Fruit fly (Drosophila melanogaster) whole organism, embryonic: ENCODE data around the gene Kua.

Experiments used
- Adf1 ChIP-seq: fragments of 200-800 bp; sonication (Bioruptor generic); IDR thresholded peaks from 2 replicates; pipeline ENCODE4 v1.3.6; 2022; ENCODE audit warnings: missing biosample characterization, missing genetic modification characterization
- Atf-2 ChIP-seq: fragments of 200-800 bp; sonication (Bioruptor generic); optimal IDR thresholded peaks from 2 replicates; lab custom pipeline; 2016; ENCODE audit warnings: missing biosample characterization, missing genetic modification characterization
- Atf6 ChIP-seq: fragments of 200-800 bp; sonication (Bioruptor generic); IDR thresholded peaks from 2 replicates; pipeline ENCODE4 v1.3.6; 2022; ENCODE audit warnings: missing biosample characterization, missing genetic modification characterization
- BtbVII ChIP-seq: fragments of 200-800 bp; sonication (Bioruptor generic); optimal IDR thresholded peaks from 3 replicates; lab custom pipeline; 2017; ENCODE audit warnings: missing biosample characterization, mild to moderate bottlenecking, missing genetic modification characterization
- Bteb2 ChIP-seq: fragments of 200-800 bp; sonication (Bioruptor generic); optimal IDR thresholded peaks from 2 replicates; lab custom pipeline; 2016; ENCODE audit warnings: missing biosample characterization, missing genetic modification characterization
- CG11695 ChIP-seq: fragments of 200-800 bp; sonication (Bioruptor generic); IDR thresholded peaks from 3 replicates; pipeline ENCODE4 v1.3.6; 2022; ENCODE audit warnings: missing biosample characterization, missing genetic modification characterization
- CG1233 ChIP-seq: fragments of 200-800 bp; sonication (Bioruptor generic); optimal IDR thresholded peaks from 4 replicates; lab custom pipeline; 2018; ENCODE audit warnings: missing biosample characterization, mild to moderate bottlenecking, missing genetic modification characterization
- CG14441 ChIP-seq: fragments of 200-800 bp; sonication (Bioruptor generic); IDR thresholded peaks from 2 replicates; pipeline ENCODE4 v1.3.6; 2022; ENCODE audit warnings: missing biosample characterization, missing genetic modification characterization
- CG15073 ChIP-seq: fragments of 200-800 bp; sonication (Bioruptor generic); optimal IDR thresholded peaks from 2 replicates; lab custom pipeline; 2016; ENCODE audit warnings: missing biosample characterization, missing genetic modification characterization
- CG18599 ChIP-seq: fragments of 200-800 bp; sonication (Bioruptor generic); optimal IDR thresholded peaks from 3 replicates; lab custom pipeline; 2017; ENCODE audit warnings: missing biosample characterization, missing genetic modification characterization, mild to moderate bottlenecking, moderate library complexity, missing genetic modification reagents
- CG2120 ChIP-seq: fragments of 200-800 bp; sonication (Bioruptor generic); optimal IDR thresholded peaks from 3 replicates; lab custom pipeline; 2016; ENCODE audit warnings: missing biosample characterization, missing genetic modification characterization
- CG32772 ChIP-seq: fragments of 200-800 bp; sonication (Bioruptor generic); IDR thresholded peaks from 2 replicates; pipeline ENCODE4 v1.3.6; 2022; ENCODE audit warnings: missing biosample characterization, missing genetic modification characterization
- CG3726 ChIP-seq: fragments of 200-800 bp; sonication (Bioruptor generic); IDR thresholded peaks from 3 replicates; pipeline ENCODE4, ENCODE4 v1.3.6; 2022; ENCODE audit warnings: missing biosample characterization, missing genetic modification characterization
- CG4617 ChIP-seq: fragments of 200-800 bp; sonication (Bioruptor generic); optimal IDR thresholded peaks from 3 replicates; lab custom pipeline; 2016; ENCODE audit warnings: missing biosample characterization, missing genetic modification characterization, borderline replicate concordance
- CG4707 ChIP-seq: fragments of 200-800 bp; sonication (Bioruptor generic); optimal IDR thresholded peaks from 2 replicates; lab custom pipeline; 2018; ENCODE audit warnings: missing biosample characterization, mild to moderate bottlenecking, missing genetic modification characterization, moderate library complexity
- CG8290 ChIP-seq, 3 experiments: fragments of 200-800 bp; sonication (Bioruptor generic); optimal IDR thresholded peaks; 2 replicates each; lab custom pipeline; 2016 to 2019; ENCODE audit warnings: missing biosample characterization in 3 of 3, missing genetic modification characterization in 3 of 3, mild to moderate bottlenecking in 2 of 3, moderate library complexity in 1 of 3
- CG8388 ChIP-seq: fragments of 200-800 bp; sonication (Bioruptor generic); optimal IDR thresholded peaks from 2 replicates; lab custom pipeline; 2019; ENCODE audit warnings: missing biosample characterization, mild to moderate bottlenecking, missing genetic modification characterization, moderate library complexity
- CG9932 ChIP-seq: fragments of 200-800 bp; sonication (Bioruptor generic); IDR thresholded peaks from 2 replicates; pipeline ENCODE4 v1.3.6; 2022; ENCODE audit warnings: missing biosample characterization, missing genetic modification characterization
- CHES-1-like ChIP-seq: fragments of 200-800 bp; sonication (Bioruptor generic); optimal IDR thresholded peaks from 2 replicates; lab custom pipeline; 2016; ENCODE audit warnings: missing biosample characterization, missing genetic modification characterization
- Chrac-16 ChIP-seq: fragments of 200-800 bp; sonication (Bioruptor generic); optimal IDR thresholded peaks from 3 replicates; lab custom pipeline; 2016; ENCODE audit warnings: missing biosample characterization, missing genetic modification characterization
- CkIIα-i1 ChIP-seq: fragments of 200-800 bp; sonication (Bioruptor generic); IDR thresholded peaks from 2 replicates; pipeline ENCODE4 v1.3.6; 2022; ENCODE audit warnings: missing biosample characterization, missing genetic modification characterization
- CoRest ChIP-seq: fragments of 200-800 bp; sonication (Bioruptor generic); optimal IDR thresholded peaks from 3 replicates; lab custom pipeline; 2018; ENCODE audit warnings: missing biosample characterization, mild to moderate bottlenecking, missing genetic modification characterization, moderate library complexity
- Dip3 ChIP-seq: fragments of 200-800 bp; sonication (Bioruptor generic); optimal IDR thresholded peaks from 3 replicates; lab custom pipeline; 2016; ENCODE audit warnings: missing biosample characterization, missing genetic modification characterization
- HLH3B ChIP-seq: fragments of 200-800 bp; sonication (Bioruptor generic); IDR thresholded peaks from 2 replicates; pipeline ENCODE4 v1.3.6; 2022; ENCODE audit warnings: missing biosample characterization, missing genetic modification characterization
- Hr78 ChIP-seq, 2 experiments: fragments of 200-800 bp in 1 of 2; fragments of >200 bp in 1 of 2; sonication (Bioruptor generic) in 1 of 2; optimal IDR thresholded peaks; 2 replicates each; lab custom pipeline; 2017 to 2019; ENCODE audit warnings: missing biosample characterization in 2 of 2, missing genetic modification characterization in 2 of 2, mild to moderate bottlenecking in 1 of 2, moderate library complexity in 1 of 2
- Max ChIP-seq: fragments of 200-800 bp; sonication (Bioruptor generic); optimal IDR thresholded peaks from 2 replicates; lab custom pipeline; 2016; ENCODE audit warnings: missing biosample characterization, mild to moderate bottlenecking, missing genetic modification characterization
- Rfx ChIP-seq: fragments of 200-800 bp; sonication (Bioruptor generic); IDR thresholded peaks from 2 replicates; pipeline ENCODE4 v1.3.6; 2022; ENCODE audit warnings: missing biosample characterization, missing genetic modification characterization
- Xbp1 ChIP-seq: fragments of 200-800 bp; sonication (Bioruptor generic); optimal IDR thresholded peaks from 3 replicates; lab custom pipeline; 2016; ENCODE audit warnings: missing biosample characterization, mild to moderate bottlenecking, missing genetic modification characterization
- bab2 ChIP-seq: fragments of 200-800 bp; sonication (Bioruptor generic); optimal IDR thresholded peaks from 2 replicates; lab custom pipeline; 2016; ENCODE audit warnings: missing biosample characterization, missing genetic modification characterization
- caup ChIP-seq: fragments of 200-800 bp; sonication (Bioruptor generic); optimal IDR thresholded peaks from 3 replicates; lab custom pipeline; 2017; ENCODE audit warnings: missing biosample characterization, mild to moderate bottlenecking, missing genetic modification characterization, moderate library complexity; ENCODE audit not compliant: severe bottlenecking
- corto ChIP-seq: fragments of 200-800 bp; sonication (Bioruptor generic); optimal IDR thresholded peaks from 2 replicates; lab custom pipeline; 2016; ENCODE audit warnings: missing biosample characterization, mild to moderate bottlenecking, missing genetic modification characterization, moderate library complexity
- cwo ChIP-seq: fragments of 200-800 bp; sonication (Bioruptor generic); optimal IDR thresholded peaks from 3 replicates; lab custom pipeline; 2017; ENCODE audit warnings: missing biosample characterization, missing genetic modification characterization, mild to moderate bottlenecking, moderate library complexity, missing genetic modification reagents
- danr ChIP-seq: fragments of 200-800 bp; sonication (Bioruptor generic); IDR thresholded peaks from 2 replicates; pipeline ENCODE4 v1.3.6; 2022; ENCODE audit warnings: missing biosample characterization, missing genetic modification characterization
- dmrt99B ChIP-seq: fragments of 200-800 bp; sonication (Bioruptor generic); optimal IDR thresholded peaks from 2 replicates; lab custom pipeline; 2018; ENCODE audit warnings: missing biosample characterization, mild to moderate bottlenecking, missing genetic modification characterization, moderate library complexity
- fu2 ChIP-seq: fragments of 200-800 bp; sonication (Bioruptor generic); optimal IDR thresholded peaks from 2 replicates; lab custom pipeline; 2016; ENCODE audit warnings: missing biosample characterization, missing genetic modification characterization
- gem ChIP-seq: fragments of 200-800 bp; sonication (Bioruptor generic); optimal IDR thresholded peaks from 2 replicates; lab custom pipeline; 2019; ENCODE audit warnings: missing biosample characterization, mild to moderate bottlenecking, missing genetic modification characterization, moderate library complexity
- lmd ChIP-seq: fragments of 200-800 bp; sonication (Bioruptor generic); IDR thresholded peaks from 2 replicates; pipeline ENCODE4 v1.3.6; 2022; ENCODE audit warnings: missing biosample characterization, missing genetic modification characterization
- nmo ChIP-seq: fragments of 200-800 bp; sonication (Bioruptor generic); optimal IDR thresholded peaks from 2 replicates; lab custom pipeline; 2018; ENCODE audit warnings: missing biosample characterization, mild to moderate bottlenecking, missing genetic modification characterization, moderate library complexity
- oc ChIP-seq: fragments of 200-800 bp; sonication (Bioruptor generic); optimal IDR thresholded peaks from 2 replicates; lab custom pipeline; 2018; ENCODE audit warnings: missing biosample characterization, mild to moderate bottlenecking, missing genetic modification characterization, moderate library complexity
- prd ChIP-seq, 3 experiments: fragments of >200 bp in 2 of 3; fragments of 200-800 bp in 1 of 3; sonication (Bioruptor generic) in 1 of 3; optimal IDR thresholded peaks in 2 of 3; IDR thresholded peaks in 1 of 3; 2 replicates in 2 of 3; 3 replicates in 1 of 3; pipeline versions ENCODE4 v1.3.6 to Lab custom; 2017 to 2022; ENCODE audit warnings: missing biosample characterization in 1 of 3, missing genetic modification characterization in 1 of 3
- ranshi ChIP-seq: fragments of 200-800 bp; sonication (Bioruptor generic); IDR thresholded peaks from 2 replicates; pipeline ENCODE4 v1.3.6; 2022; ENCODE audit warnings: missing biosample characterization, missing genetic modification characterization
- rib ChIP-seq: fragments of 200-800 bp; sonication (Bioruptor generic); IDR thresholded peaks from 2 replicates; pipeline ENCODE4 v1.3.6; 2022; ENCODE audit warnings: missing biosample characterization, missing genetic modification characterization
- ro ChIP-seq: fragments of 200-800 bp; sonication (Bioruptor generic); IDR thresholded peaks from 2 replicates; pipeline ENCODE4 v1.3.6; 2022; ENCODE audit warnings: missing biosample characterization, missing genetic modification characterization
- scrt ChIP-seq: fragments of 200-800 bp; sonication (Bioruptor generic); optimal IDR thresholded peaks from 2 replicates; lab custom pipeline; 2018; ENCODE audit warnings: missing biosample characterization, mild to moderate bottlenecking, missing genetic modification characterization, moderate library complexity
- sd ChIP-seq: fragments of 200-800 bp; sonication (Bioruptor generic); optimal IDR thresholded peaks from 3 replicates; lab custom pipeline; 2018; ENCODE audit warnings: missing biosample characterization, mild to moderate bottlenecking, missing genetic modification characterization, moderate library complexity
- seq ChIP-seq: fragments of 200-800 bp; sonication (Bioruptor generic); IDR thresholded peaks from 2 replicates; pipeline ENCODE4 v1.3.6; 2022; ENCODE audit warnings: missing biosample characterization, missing genetic modification characterization
- slbo ChIP-seq: fragments of 200-800 bp; sonication (Bioruptor generic); IDR thresholded peaks from 2 replicates; pipeline ENCODE4 v1.3.6; 2022; ENCODE audit warnings: missing biosample characterization, missing genetic modification characterization
- slou ChIP-seq: fragments of 200-800 bp; sonication (Bioruptor generic); optimal IDR thresholded peaks from 3 replicates; lab custom pipeline; 2016; ENCODE audit warnings: missing biosample characterization, missing genetic modification characterization
- unpg ChIP-seq: fragments of 200-800 bp; sonication (Bioruptor generic); optimal IDR thresholded peaks from 3 replicates; lab custom pipeline; 2018; ENCODE audit warnings: missing biosample characterization, mild to moderate bottlenecking, missing genetic modification characterization, moderate library complexity

Gene Kua

DNA sequence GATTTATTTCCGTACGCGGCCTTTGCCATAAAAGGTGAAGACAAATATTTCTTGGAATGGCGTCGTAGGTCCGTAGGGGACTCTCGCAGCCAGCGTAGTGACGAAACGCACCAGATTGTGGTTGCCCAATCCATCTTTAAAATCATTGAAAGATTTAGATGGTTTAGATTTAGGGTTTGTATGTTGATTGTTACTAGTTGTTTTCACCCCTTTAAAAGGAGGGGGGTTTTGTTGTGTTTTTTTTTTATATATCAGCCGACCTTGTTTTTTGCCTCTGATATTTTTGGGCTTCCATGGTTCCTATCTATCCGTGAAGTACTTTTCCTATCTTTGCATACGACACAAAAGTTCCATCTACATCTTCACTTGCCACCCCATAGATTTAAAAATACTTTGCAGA, 18.5 kb upstream of the Kua start (continued):
- peak; percentile 53 for TF ChIP-seq CG9932
- no peak for TF ChIP-seq Chrac-16 (GFP tag; lab: Kevin White, UChicago)
- no peak for TF ChIP-seq CkIIα-i1
- peak; percentile 10 for TF ChIP-seq CHES-1-like (GFP tag; lab: Kevin White, UChicago)
- no peak for TF ChIP-seq CG8388 (GFP tag; lab: Kevin White, UChicago)
- no peak for TF ChIP-seq corto (GFP tag; lab: Kevin White, UChicago)
- peak; percentile 37 for TF ChIP-seq lmd (GFP tag; lab: Robert Waterston, UW)
- TF ChIP-seq Dip3 (GFP tag; lab: Kevin White, UChicago): peak; percentile 46
- TF ChIP-seq nmo (GFP tag; lab: Kevin White, UChicago): no peak
- peak; percentile 16 for TF ChIP-seq BtbVII (GFP tag; lab: Kevin White, UChicago)
- TF ChIP-seq Xbp1 (GFP tag; lab: Kevin White, UChicago): peak; percentile 2
- TF ChIP-seq CG3726: 0 out of 3 replicates have a peak, but pooled peaks have one; percentile 38
- TF ChIP-seq CG32772 (GFP tag; lab: Robert Waterston, UW): peak; percentile 22; the same call in 1 of the 2 replicates
- no peak for TF ChIP-seq slou (GFP tag; lab: Kevin White, UChicago)
- TF ChIP-seq caup (GFP tag; lab: Kevin White, UChicago): peak; percentile 8
- peak; percentile 46 for TF ChIP-seq fu2 (GFP tag; lab: Kevin White, UChicago)
- TF ChIP-seq Hr78 (GFP tag; optimal IDR thresholded peaks at IDR 0.05; lab: Kevin White, UChicago): peak in 1 of 2 experiments; percentile 16
- TF ChIP-seq CG8290 (GFP tag; optimal IDR thresholded peaks at IDR 0.05; lab: Kevin White, UChicago): no peak
- peak in 1 of 2 experiments; percentile 50 for TF ChIP-seq CG8290 (tag; optimal IDR thresholded peaks at IDR 0.05; lab: Kevin White, UChicago)
- peak; percentile 33; the same call in 1 of the 2 replicates for TF ChIP-seq slbo (GFP tag; lab: Robert Waterston, UW)
- TF ChIP-seq CG14441 (GFP tag; lab: Robert Waterston, UW): peak; percentile 56; the same call in 1 of the 2 replicates
- TF ChIP-seq HLH3B (GFP tag; lab: Robert Waterston, UW): 0 out of 2 replicates have a peak, but pooled peaks have one; percentile 12
- TF ChIP-seq bab2 (GFP tag; lab: Kevin White, UChicago): peak; percentile 10
- TF ChIP-seq CG4707 (GFP tag; lab: Kevin White, UChicago): no peak
- 0 out of 2 replicates have a peak, but pooled peaks have one; percentile 35 for TF ChIP-seq rib
- peak; percentile 37 for TF ChIP-seq gem
- no peak for TF ChIP-seq unpg
- TF ChIP-seq prd (optimal IDR thresholded peaks at IDR 0.05; lab: Kevin White, UChicago): no peak
- TF ChIP-seq prd (GFP tag; IDR thresholded peaks at IDR 0.05; lab: Robert Waterston, UW): peak; percentile 44; the same call in 1 of the 3 replicates
- TF ChIP-seq CoRest (tag; lab: Kevin White, UChicago): peak; percentile 34
- TF ChIP-seq ro (GFP tag; lab: Robert Waterston, UW): no peak
- no peak for TF ChIP-seq Bteb2
- no peak for TF ChIP-seq CG4617
- no peak for TF ChIP-seq oc (tag; lab: Kevin White, UChicago)
- TF ChIP-seq CG15073 (GFP tag; lab: Kevin White, UChicago): no peak
- TF ChIP-seq danr: peak; percentile 22; the same call in 1 of the 2 replicates
- TF ChIP-seq cwo (GFP tag; lab: Kevin White, UChicago): peak; percentile 54
- no peak for TF ChIP-seq scrt
- TF ChIP-seq sd (tag; lab: Kevin White, UChicago): peak; percentile 49
- TF ChIP-seq seq (GFP tag; lab: Robert Waterston, UW): peak; percentile 49; the same call in 1 of the 2 replicates
- peak; percentile 57 for TF ChIP-seq CG18599
- TF ChIP-seq CG2120: peak; percentile 69
- TF ChIP-seq CG11695 (GFP tag; lab: Robert Waterston, UW): 0 out of 3 replicates have a peak, but pooled peaks have one; percentile 7
- TF ChIP-seq Max (GFP tag; lab: Kevin White, UChicago): peak; percentile 5
- 0 out of 2 replicates have a peak, but pooled peaks have one; percentile 38 for TF ChIP-seq ranshi (GFP tag; lab: Robert Waterston, UW)
- TF ChIP-seq Adf1: peak; percentile 25; the same call in 1 of the 2 replicates
- peak; percentile 41; the same call in 1 of the 2 replicates for TF ChIP-seq Atf6 (GFP tag; lab: Robert Waterston, UW)
- no peak for TF ChIP-seq Atf-2 (GFP tag; lab: Kevin White, UChicago)
- peak; percentile 39 for TF ChIP-seq dmrt99B
- peak; percentile 58 for TF ChIP-seq Rfx (GFP tag; lab: Robert Waterston, UW)
- no peak for TF ChIP-seq CG1233 (GFP tag; lab: Kevin White, UChicago)
